Fruit fly (Drosophila melanogaster): Measurements from ENCODE around the gene CG11986.

Gene CG11986

dm6 chr3R:8984602-8985074 lies 30.6 kb upstream of the CG11986 start, which contains the start of gene CG11970 (continued):
- TF ChIP-seq spab (GFP tag; optimal IDR thresholded peaks at IDR 0.05) (no peak), CG34406 (GFP tag; optimal IDR thresholded peaks at IDR 0.05) (no peak), CG15336 (GFP tag; IDR thresholded peaks at IDR 0.05) (0 out of 2 replicates have a peak, but pooled peaks have one; percentile 22), CG8632 (GFP tag; optimal IDR thresholded peaks at IDR 0.05) (no peak), Sox14 (GFP tag; optimal IDR thresholded peaks at IDR 0.05) (peak; percentile 32), Hr38 (GFP tag; optimal IDR thresholded peaks at IDR 0.05) (no peak), lz (GFP tag; optimal IDR thresholded peaks at IDR 0.05) (peak; percentile 39), CG6163 (GFP tag; IDR thresholded peaks at IDR 0.05) (no peak), Eip78C (GFP tag) (no peak), Met (GFP tag; optimal IDR thresholded peaks at IDR 0.05) (no peak), fkh (GFP tag; optimal IDR thresholded peaks at IDR 0.05) (no peak), Blimp-1 (GFP tag; optimal IDR thresholded peaks at IDR 0.05) (no peak), cyc (GFP tag; optimal IDR thresholded peaks at IDR 0.05) (peak; percentile 44), CG8319 (GFP tag; optimal IDR thresholded peaks at IDR 0.05) (peak; percentile 11), Eip93F (GFP tag; optimal IDR thresholded peaks at IDR 0.05) (no peak), dac (GFP tag; optimal IDR thresholded peaks at IDR 0.05) (no peak), CG10669 (GFP tag; optimal IDR thresholded peaks at IDR 0.05) (no peak), Eip75B (GFP tag; optimal IDR thresholded peaks at IDR 0.05) (no peak), CG7368 (GFP tag; optimal IDR thresholded peaks at IDR 0.05) (no peak), CG31627 (GFP tag; optimal IDR thresholded peaks at IDR 0.05) (peak; percentile 46), Ets21C (GFP tag; optimal IDR thresholded peaks at IDR 0.05) (no peak), eg (GFP tag; IDR thresholded peaks at IDR 0.05) (peak; percentile 53; the same call in 2 of the 3 replicates), CG32006 (GFP tag; optimal IDR thresholded peaks at IDR 0.05) (no peak), CG8119 (GFP tag; IDR thresholded peaks at IDR 0.05) (0 out of 3 replicates have a peak, but pooled peaks have one; percentile 21), Ets96B (tag; optimal IDR thresholded peaks at IDR 0.05) (peak; percentile 8), fd85E (GFP tag; optimal IDR thresholded peaks at IDR 0.05) (no peak), Hr39 (GFP tag; optimal IDR thresholded peaks at IDR 0.05) (peak; percentile 61), Hr4 (GFP tag; optimal IDR thresholded peaks at IDR 0.05) (no peak), net (GFP tag; optimal IDR thresholded peaks at IDR 0.05) (no peak), CG11294 (GFP tag; IDR thresholded peaks at IDR 0.05) (no peak), ss (GFP tag; optimal IDR thresholded peaks at IDR 0.05) (no peak), CG4318 (GFP tag; optimal IDR thresholded peaks at IDR 0.05) (no peak), pdm3 (GFP tag; optimal IDR thresholded peaks at IDR 0.05) (no peak), Smox (GFP tag; optimal IDR thresholded peaks at IDR 0.05) (no peak), salr (GFP tag; optimal IDR thresholded peaks at IDR 0.05) (no peak), CG3032 (tag; optimal IDR thresholded peaks at IDR 0.05) (no peak), topi (GFP tag; optimal IDR thresholded peaks at IDR 0.05) (no peak), CG6276 (GFP tag; optimal IDR thresholded peaks at IDR 0.05) (no peak), esn (GFP tag; optimal IDR thresholded peaks at IDR 0.05) (peak; percentile 58), acj6 (GFP tag; optimal IDR thresholded peaks at IDR 0.05) (no peak), CG16779 (tag; optimal IDR thresholded peaks at IDR 0.05) (no peak)

- no peak for TF ChIP-seq ss (GFP tag; optimal IDR thresholded peaks at IDR 0.05)
- TF ChIP-seq Blimp-1 (GFP tag; optimal IDR thresholded peaks at IDR 0.05), result no peak
- peak; percentile 80 for TF ChIP-seq topi (GFP tag; optimal IDR thresholded peaks at IDR 0.05)
- no peak for TF ChIP-seq CG6854 (GFP tag; optimal IDR thresholded peaks at IDR 0.05)
- no peak for TF ChIP-seq Eip93F (GFP tag; optimal IDR thresholded peaks at IDR 0.05)
- no peak for TF ChIP-seq CG6808 (GFP tag; optimal IDR thresholded peaks at IDR 0.05)
- peak; percentile 85 for TF ChIP-seq lz (GFP tag; optimal IDR thresholded peaks at IDR 0.05)
- no peak for TF ChIP-seq CG8119 (GFP tag; IDR thresholded peaks at IDR 0.05)
- TF ChIP-seq Smox (GFP tag; optimal IDR thresholded peaks at IDR 0.05), result no peak
- no peak for TF ChIP-seq CG10669 (GFP tag; optimal IDR thresholded peaks at IDR 0.05)
- no peak for TF ChIP-seq CG16779 (tag; optimal IDR thresholded peaks at IDR 0.05)
- TF ChIP-seq Gug (GFP tag; IDR thresholded peaks at IDR 0.05), result 0 out of 2 replicates have a peak, but pooled peaks have one; percentile 33
- TF ChIP-seq CG8319 (GFP tag; optimal IDR thresholded peaks at IDR 0.05), result peak; percentile 52
- peak; percentile 73 for TF ChIP-seq CG31627 (GFP tag; optimal IDR thresholded peaks at IDR 0.05)
- TF ChIP-seq CG15336 (GFP tag; IDR thresholded peaks at IDR 0.05), result no peak
- peak; percentile 15; the same call in 1 of the 3 replicates for TF ChIP-seq eg (GFP tag; IDR thresholded peaks at IDR 0.05)
- no peak for TF ChIP-seq CG8632 (GFP tag; optimal IDR thresholded peaks at IDR 0.05)
- TF ChIP-seq CG10631 (GFP tag; optimal IDR thresholded peaks at IDR 0.05), result peak; percentile 77
- TF ChIP-seq CG7368 (GFP tag; optimal IDR thresholded peaks at IDR 0.05), result peak; percentile 42
- no peak for TF ChIP-seq spab (GFP tag; optimal IDR thresholded peaks at IDR 0.05)
- TF ChIP-seq CG1621 (tag; optimal IDR thresholded peaks at IDR 0.05), result no peak
- TF ChIP-seq cyc (GFP tag; optimal IDR thresholded peaks at IDR 0.05), result peak; percentile 79
- TF ChIP-seq Eip75B (GFP tag; optimal IDR thresholded peaks at IDR 0.05), result no peak
- TF ChIP-seq CG3032 (tag; optimal IDR thresholded peaks at IDR 0.05), result peak; percentile 65
- TF ChIP-seq Sox102F (GFP tag; optimal IDR thresholded peaks at IDR 0.05), result no peak
- TF ChIP-seq CG6792 (GFP tag; optimal IDR thresholded peaks at IDR 0.05), result peak; percentile 58
These were observed 22.2 kb upstream of the CG11986 start, which contains the start of gene CG11975 for dm6 chr3R:8992928-8993579. CG11975 (plus strand) TSS chr3R:8993253.

All from whole organism, prepupa.